Fruit fly (Drosophila melanogaster) whole organism, embryonic: ENCODE results near the gene und.

Experiments used
- Bgb ChIP-seq: fragments of 200-800 bp; sonication (Bioruptor generic); IDR thresholded peaks from 2 replicates; pipeline ENCODE4 v1.3.6; 2022; ENCODE audit warnings: missing biosample characterization, missing genetic modification characterization; ENCODE audit not compliant: partially characterized antibody
- Bteb2 ChIP-seq: fragments of 200-800 bp; sonication (Bioruptor generic); optimal IDR thresholded peaks from 2 replicates; lab custom pipeline; 2016; ENCODE audit warnings: missing biosample characterization, missing genetic modification characterization
- CG10274 ChIP-seq: fragments of 200-800 bp; sonication (Bioruptor generic); optimal IDR thresholded peaks from 3 replicates; lab custom pipeline; 2017; ENCODE audit warnings: missing biosample characterization, mild to moderate bottlenecking, missing genetic modification characterization
- CG10431 ChIP-seq: fragments of 200-800 bp; sonication (Bioruptor generic); optimal IDR thresholded peaks from 3 replicates; lab custom pipeline; 2018; ENCODE audit warnings: missing biosample characterization, mild to moderate bottlenecking, missing genetic modification characterization
- CG11504 ChIP-seq: fragments of 200-800 bp; sonication (Bioruptor generic); optimal IDR thresholded peaks from 3 replicates; lab custom pipeline; 2019; ENCODE audit warnings: missing biosample characterization, mild to moderate bottlenecking, missing genetic modification characterization, moderate library complexity
- CG13123 ChIP-seq: fragments of 200-800 bp; sonication (Bioruptor generic); optimal IDR thresholded peaks from 2 replicates; lab custom pipeline; 2016; ENCODE audit warnings: missing biosample characterization, missing genetic modification characterization
- CG16863 ChIP-seq: fragments of 200-800 bp; sonication (Bioruptor generic); optimal IDR thresholded peaks from 3 replicates; lab custom pipeline; 2016; ENCODE audit warnings: missing biosample characterization, missing genetic modification characterization
- CG17186 ChIP-seq: fragments of 200-800 bp; sonication (Bioruptor generic); optimal IDR thresholded peaks from 3 replicates; lab custom pipeline; 2017; ENCODE audit warnings: missing biosample characterization, missing genetic modification reagents, missing genetic modification characterization
- CG17359 ChIP-seq: fragments of 200-800 bp; sonication (Bioruptor generic); optimal IDR thresholded peaks from 3 replicates; lab custom pipeline; 2018; ENCODE audit warnings: missing biosample characterization, mild to moderate bottlenecking, missing genetic modification characterization, moderate library complexity
- CG17385 ChIP-seq: fragments of 200-800 bp; sonication (Bioruptor generic); optimal IDR thresholded peaks from 3 replicates; lab custom pipeline; 2018; ENCODE audit warnings: missing biosample characterization, mild to moderate bottlenecking, missing genetic modification characterization
- CG2875 ChIP-seq: fragments of 200-800 bp; sonication (Bioruptor generic); optimal IDR thresholded peaks from 2 replicates; lab custom pipeline; 2017; ENCODE audit warnings: missing biosample characterization, mild to moderate bottlenecking, missing genetic modification characterization, missing genetic modification reagents
- CG31388 ChIP-seq: fragments of 200-800 bp; sonication (Bioruptor generic); optimal IDR thresholded peaks from 2 replicates; lab custom pipeline; 2016; ENCODE audit warnings: missing biosample characterization, missing genetic modification characterization
- CG6689 ChIP-seq: fragments of 200-800 bp; sonication (Bioruptor generic); IDR thresholded peaks from 2 replicates; pipeline ENCODE4 v1.3.6; 2022; ENCODE audit warnings: missing biosample characterization, missing genetic modification characterization
- CG8944 ChIP-seq: fragments of 200-800 bp; sonication (Bioruptor generic); optimal IDR thresholded peaks from 3 replicates; lab custom pipeline; 2016; ENCODE audit warnings: missing biosample characterization, missing genetic modification characterization
- CG9817 ChIP-seq: fragments of 200-800 bp; sonication (Bioruptor generic); optimal IDR thresholded peaks from 2 replicates; lab custom pipeline; 2018; ENCODE audit warnings: missing biosample characterization, mild to moderate bottlenecking, missing genetic modification characterization, moderate library complexity
- CHES-1-like ChIP-seq: fragments of 200-800 bp; sonication (Bioruptor generic); optimal IDR thresholded peaks from 2 replicates; lab custom pipeline; 2016; ENCODE audit warnings: missing biosample characterization, missing genetic modification characterization
- CTCF ChIP-seq: fragments of 200-800 bp; sonication (Bioruptor generic); optimal IDR thresholded peaks from 2 replicates; lab custom pipeline; 2017; ENCODE audit warnings: missing biosample characterization, mild to moderate bottlenecking, missing genetic modification characterization, moderate library complexity
- Doc3 ChIP-seq: fragments of 200-800 bp; sonication (Bioruptor generic); IDR thresholded peaks from 3 replicates; pipeline ENCODE4 v1.3.6; 2022; ENCODE audit warnings: missing biosample characterization, missing genetic modification characterization; ENCODE audit not compliant: partially characterized antibody
- Drgx ChIP-seq: fragments of 200-800 bp; sonication (Bioruptor generic); IDR thresholded peaks from 2 replicates; pipeline ENCODE4 v1.3.6; 2022; ENCODE audit warnings: missing biosample characterization, missing genetic modification characterization
- Gsc ChIP-seq: fragments of 200-800 bp; sonication (Bioruptor generic); IDR thresholded peaks from 2 replicates; pipeline ENCODE4 v1.3.6; 2022; ENCODE audit warnings: missing biosample characterization, missing genetic modification characterization
- HHEX ChIP-seq: fragments of 200-800 bp; sonication (Bioruptor generic); optimal IDR thresholded peaks from 3 replicates; lab custom pipeline; 2017; ENCODE audit warnings: missing biosample characterization, mild to moderate bottlenecking, missing genetic modification characterization, missing genetic modification reagents
- Hey ChIP-seq: fragments of 200-800 bp; sonication (Bioruptor generic); optimal IDR thresholded peaks from 3 replicates; lab custom pipeline; 2018; ENCODE audit warnings: missing biosample characterization, mild to moderate bottlenecking, missing genetic modification characterization
- Hr3 ChIP-seq: fragments of 200-800 bp; sonication (Bioruptor generic); optimal IDR thresholded peaks from 3 replicates; lab custom pipeline; 2016; ENCODE audit warnings: missing biosample characterization, missing genetic modification characterization
- Kr ChIP-seq: fragments of 200-800 bp; sonication (Bioruptor generic); optimal IDR thresholded peaks from 2 replicates; lab custom pipeline; 2017; ENCODE audit warnings: missing biosample characterization, mild to moderate bottlenecking, missing genetic modification characterization
- MESR4 ChIP-seq: fragments of 200-800 bp; sonication (Bioruptor generic); optimal IDR thresholded peaks from 2 replicates; lab custom pipeline; 2018; ENCODE audit warnings: missing biosample characterization, mild to moderate bottlenecking, missing genetic modification characterization, moderate library complexity
- NFAT ChIP-seq: fragments of 200-800 bp; sonication (Bioruptor generic); IDR thresholded peaks from 2 replicates; pipeline ENCODE4 v1.3.6; 2022; ENCODE audit warnings: missing biosample characterization, missing genetic modification characterization
- Neu2 ChIP-seq: fragments of 200-800 bp; sonication (Bioruptor generic); optimal IDR thresholded peaks from 3 replicates; lab custom pipeline; 2016; ENCODE audit warnings: missing biosample characterization, missing genetic modification characterization, borderline replicate concordance
- Ptx1 ChIP-seq: fragments of 200-800 bp; sonication (Bioruptor generic); IDR thresholded peaks from 2 replicates; pipeline ENCODE4 v1.3.6; 2022; ENCODE audit warnings: missing biosample characterization, missing genetic modification characterization
- Side ChIP-seq: fragments of 200-800 bp; sonication (Bioruptor generic); optimal IDR thresholded peaks from 2 replicates; lab custom pipeline; 2016; ENCODE audit warnings: missing biosample characterization, missing genetic modification characterization
- Sin3A ChIP-seq: fragments of >200 bp; optimal IDR thresholded peaks from 2 replicates; lab custom pipeline; 2018
- TFAM ChIP-seq: fragments of 200-800 bp; sonication (Bioruptor generic); optimal IDR thresholded peaks from 2 replicates; lab custom pipeline; 2017; ENCODE audit warnings: missing biosample characterization, missing genetic modification characterization, inconsistent platforms
- Trl ChIP-seq, 3 experiments: fragments of >200 bp in 2 of 3; fragments of 200-800 bp in 1 of 3; sonication (Bioruptor generic) in 1 of 3; optimal IDR thresholded peaks; 2 replicates in 1 of 3; 3 replicates in 2 of 3; lab custom pipeline; 2016 to 2017; ENCODE audit warnings: missing biosample characterization in 1 of 3, missing genetic modification characterization in 1 of 3
- Xrp1 ChIP-seq: fragments of 200-800 bp; sonication (Bioruptor generic); IDR thresholded peaks from 2 replicates; pipeline ENCODE4 v1.3.6; 2022; ENCODE audit warnings: missing biosample characterization, missing genetic modification characterization
- YL-1 ChIP-seq: fragments of 200-800 bp; sonication (Bioruptor generic); optimal IDR thresholded peaks from 3 replicates; lab custom pipeline; 2017; ENCODE audit warnings: missing biosample characterization, mild to moderate bottlenecking, missing genetic modification characterization
- amos ChIP-seq: fragments of 200-800 bp; sonication (Bioruptor generic); IDR thresholded peaks from 2 replicates; pipeline ENCODE4 v1.3.6; 2022; ENCODE audit warnings: missing biosample characterization, missing genetic modification characterization; ENCODE audit not compliant: partially characterized antibody
- ap ChIP-seq: fragments of 200-800 bp; sonication (Bioruptor generic); IDR thresholded peaks from 2 replicates; pipeline ENCODE4 v1.3.6; 2022; ENCODE audit warnings: missing biosample characterization, missing genetic modification characterization
- bcd ChIP-seq: fragments of 200-800 bp; sonication (Bioruptor generic); optimal IDR thresholded peaks from 2 replicates; lab custom pipeline; 2017; ENCODE audit warnings: missing biosample characterization, mild to moderate bottlenecking, missing genetic modification characterization
- bigmax ChIP-seq: fragments of 200-800 bp; sonication (Bioruptor generic); optimal IDR thresholded peaks from 2 replicates; lab custom pipeline; 2018; ENCODE audit warnings: missing biosample characterization, mild to moderate bottlenecking, missing genetic modification characterization
- exex ChIP-seq: fragments of 200-800 bp; sonication (Bioruptor generic); optimal IDR thresholded peaks from 4 replicates; lab custom pipeline; 2018; ENCODE audit warnings: missing biosample characterization, mild to moderate bottlenecking, missing genetic modification characterization, moderate library complexity
- fu2 ChIP-seq: fragments of 200-800 bp; sonication (Bioruptor generic); optimal IDR thresholded peaks from 2 replicates; lab custom pipeline; 2016; ENCODE audit warnings: missing biosample characterization, missing genetic modification characterization
- gce ChIP-seq: fragments of 200-800 bp; sonication (Bioruptor generic); IDR thresholded peaks from 3 replicates; pipeline ENCODE4 v1.3.6; 2022; ENCODE audit warnings: missing biosample characterization, missing genetic modification characterization
- hth ChIP-seq: fragments of >200 bp; optimal IDR thresholded peaks from 2 replicates; lab custom pipeline; 2017; ENCODE audit warnings: inconsistent platforms
- odd ChIP-seq: fragments of 200-800 bp; sonication (Bioruptor generic); optimal IDR thresholded peaks from 2 replicates; lab custom pipeline; 2017; ENCODE audit warnings: missing biosample characterization, mild to moderate bottlenecking, missing genetic modification characterization
- pzg ChIP-seq: fragments of 200-800 bp; sonication (Bioruptor generic); optimal IDR thresholded peaks from 3 replicates; lab custom pipeline; 2018; ENCODE audit warnings: missing biosample characterization, mild to moderate bottlenecking, missing genetic modification characterization, moderate library complexity
- ranshi ChIP-seq: fragments of 200-800 bp; sonication (Bioruptor generic); IDR thresholded peaks from 2 replicates; pipeline ENCODE4 v1.3.6; 2022; ENCODE audit warnings: missing biosample characterization, missing genetic modification characterization
- stc ChIP-seq: fragments of 200-800 bp; sonication (Bioruptor generic); IDR thresholded peaks from 2 replicates; pipeline ENCODE4 v1.3.6; 2022; ENCODE audit warnings: missing biosample characterization, missing genetic modification characterization
- stwl ChIP-seq: fragments of 200-800 bp; sonication (Bioruptor generic); optimal IDR thresholded peaks from 3 replicates; lab custom pipeline; 2018; ENCODE audit warnings: missing biosample characterization, mild to moderate bottlenecking, missing genetic modification characterization, moderate library complexity
- twi ChIP-seq: fragments of 200-800 bp; optimal IDR thresholded peaks from 2 replicates; lab custom pipeline; 2019; ENCODE audit warnings: missing biosample characterization, mild to moderate bottlenecking, missing genetic modification characterization, moderate library complexity
- tx ChIP-seq: fragments of 200-800 bp; sonication (Bioruptor generic); optimal IDR thresholded peaks from 2 replicates; lab custom pipeline; 2016; ENCODE audit warnings: missing biosample characterization, missing genetic modification characterization
- zf30C ChIP-seq: fragments of 200-800 bp; sonication (Bioruptor generic); optimal IDR thresholded peaks from 3 replicates; lab custom pipeline; 2018; ENCODE audit warnings: missing biosample characterization, mild to moderate bottlenecking, missing genetic modification characterization

The und gene

DNA sequence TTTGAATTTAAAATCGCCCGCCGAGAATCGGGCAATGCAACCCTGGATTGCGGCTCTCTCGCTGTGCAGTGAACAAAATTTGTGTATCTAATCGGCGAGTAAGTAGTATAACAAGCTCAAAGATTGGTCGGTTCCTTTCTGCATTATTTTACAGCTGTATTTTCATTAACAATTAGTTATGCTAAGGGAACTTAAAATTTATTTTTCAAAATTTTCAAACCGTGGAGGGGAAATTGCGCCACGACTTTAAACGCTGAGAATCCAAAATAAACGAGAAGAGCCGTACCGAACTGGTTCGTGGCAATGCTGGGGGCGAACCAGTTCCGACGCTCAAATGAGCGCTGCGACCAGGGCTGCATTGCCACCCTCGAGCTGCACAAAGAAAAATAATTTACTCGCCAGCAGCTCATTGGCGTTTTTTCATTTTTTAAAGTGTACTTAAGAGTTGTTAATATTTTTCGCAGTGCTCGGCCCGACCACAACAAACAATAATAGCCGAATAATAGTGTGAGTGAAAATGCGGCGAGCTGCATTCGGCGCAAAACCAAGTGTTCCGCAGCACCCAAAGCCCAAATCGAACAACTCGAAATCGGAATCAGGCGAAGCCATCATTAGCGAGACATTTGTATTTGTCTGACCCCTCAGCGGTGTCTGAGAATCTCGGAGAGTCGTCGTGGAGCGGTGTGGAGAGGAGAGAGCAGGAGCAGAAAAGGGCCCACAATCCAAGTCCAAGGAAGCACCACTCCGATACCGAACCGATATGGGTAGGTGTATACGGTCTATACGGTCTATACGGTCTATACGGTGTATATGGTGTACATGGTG, 5.0 kb upstream of the und start, which contains the start of gene zf30C (continued):
- TF ChIP-seq Hey (tag; lab: Kevin White, UChicago): peak; percentile 28
- peak; percentile 84 for TF ChIP-seq ranshi
- peak; percentile 93 for TF ChIP-seq CHES-1-like (GFP tag; lab: Kevin White, UChicago)
- TF ChIP-seq TFAM (GFP tag; lab: Kevin White, UChicago): no peak
- TF ChIP-seq CG2875: peak; percentile 39
- TF ChIP-seq NFAT (GFP tag; lab: Robert Waterston, UW): peak; percentile 91
- TF ChIP-seq HHEX (GFP tag; lab: Kevin White, UChicago): peak; percentile 80
- TF ChIP-seq Trl (optimal IDR thresholded peaks at IDR 0.05; lab: Kevin White, UChicago): peak; percentile 43 to 49
- TF ChIP-seq Trl (GFP tag; optimal IDR thresholded peaks at IDR 0.05; lab: Kevin White, UChicago): peak; percentile 95
- TF ChIP-seq bcd: peak; percentile 82
- TF ChIP-seq CG10431: no peak
- peak; percentile 74 for TF ChIP-seq CG11504
- peak; percentile 76 for TF ChIP-seq stc (GFP tag; lab: Robert Waterston, UW)
- no peak for TF ChIP-seq Doc3 (GFP tag; lab: Robert Waterston, UW)
- peak; percentile 76 for TF ChIP-seq Xrp1 (GFP tag; lab: Robert Waterston, UW)
- TF ChIP-seq Ptx1 (GFP tag; lab: Robert Waterston, UW): peak; percentile 85
- TF ChIP-seq gce (GFP tag; lab: Robert Waterston, UW): peak; percentile 64; the same call in 1 of the 3 replicates
- peak; percentile 64 for TF ChIP-seq YL-1 (GFP tag; lab: Kevin White, UChicago)
- no peak for TF ChIP-seq hth (lab: Kevin White, UChicago)
- TF ChIP-seq CG6689 (GFP tag; lab: Robert Waterston, UW): peak; percentile 73
- TF ChIP-seq stwl (tag; lab: Kevin White, UChicago): peak; percentile 58
- TF ChIP-seq exex (tag; lab: Kevin White, UChicago): peak; percentile 37
- TF ChIP-seq twi (tag; lab: Kevin White, UChicago): peak; percentile 31
- peak; percentile 78 for TF ChIP-seq CG13123 (GFP tag; lab: Kevin White, UChicago)
- peak; percentile 66 for TF ChIP-seq MESR4 (GFP tag; lab: Kevin White, UChicago)
- TF ChIP-seq CG17385: peak; percentile 73
- TF ChIP-seq fu2 (GFP tag; lab: Kevin White, UChicago): peak; percentile 89
- TF ChIP-seq CG17186 (GFP tag; lab: Kevin White, UChicago): peak; percentile 69
- no peak for TF ChIP-seq Kr
- peak; percentile 68 for TF ChIP-seq amos (GFP tag; lab: Robert Waterston, UW)
- TF ChIP-seq tx (GFP tag; lab: Kevin White, UChicago): peak; percentile 90
- TF ChIP-seq CG17359: peak; percentile 76
- peak; percentile 100 for TF ChIP-seq zf30C (GFP tag; lab: Kevin White, UChicago)
- peak; percentile 66 for TF ChIP-seq CG10274
- peak; percentile 91 for TF ChIP-seq Side
- peak; percentile 63 for TF ChIP-seq Bgb
- peak; percentile 85 for TF ChIP-seq CG9817 (tag; lab: Kevin White, UChicago)
- TF ChIP-seq bigmax (GFP tag; lab: Kevin White, UChicago): peak; percentile 30
- TF ChIP-seq Drgx: peak; percentile 86
- peak; percentile 78 for TF ChIP-seq Sin3A (lab: Kevin White, UChicago)
- TF ChIP-seq Hr3: peak; percentile 85
- TF ChIP-seq pzg (GFP tag; lab: Kevin White, UChicago): peak; percentile 71
- TF ChIP-seq Gsc (GFP tag; lab: Robert Waterston, UW): peak; percentile 68
- peak; percentile 84 for TF ChIP-seq CG16863
- peak; percentile 73 for TF ChIP-seq CG31388
- peak; percentile 85 for TF ChIP-seq Bteb2 (GFP tag; lab: Kevin White, UChicago)
- peak; percentile 68 for TF ChIP-seq ap (GFP tag; lab: Robert Waterston, UW)
- peak; percentile 7 for TF ChIP-seq CTCF
- peak; percentile 94 for TF ChIP-seq CG8944 (GFP tag; lab: Kevin White, UChicago)
- TF ChIP-seq odd (GFP tag; lab: Kevin White, UChicago): peak; percentile 18
- TF ChIP-seq Neu2 (GFP tag; lab: Kevin White, UChicago): peak; percentile 74
